Worm (Caenorhabditis elegans) whole organism, L3 larva: Measurements from ENCODE around the gene R10E11.9.

ENCODE experiments used
- R02D3.7 ChIP-seq: fragments of 150-350 bp; optimal IDR thresholded peaks from 2 replicates; lab custom pipeline; 2014; ENCODE audit warnings: missing biosample characterization, missing genetic modification characterization
- ceh-82 ChIP-seq: fragments of 150-350 bp; optimal IDR thresholded peaks from 2 replicates; lab custom pipeline; 2014; ENCODE audit warnings: missing biosample characterization, missing genetic modification characterization
- elt-2 ChIP-seq: sonication (generic microtip); optimal IDR thresholded peaks from 2 replicates; lab custom pipeline; 2016; ENCODE audit warnings: missing genetic modification reagents, mild to moderate bottlenecking, missing genetic modification characterization, missing compliant biosample characterization
- eor-1 ChIP-seq, 2 experiments: fragments of 150-350 bp; optimal IDR thresholded peaks; 2 replicates each; lab custom pipeline; 2014 to 2018; ENCODE audit warnings: missing biosample characterization in 2 of 2, missing genetic modification characterization in 2 of 2
- jun-1 ChIP-seq: fragments of 150-350 bp; optimal IDR thresholded peaks from 2 replicates; lab custom pipeline; 2014; ENCODE audit warnings: missing biosample characterization, missing genetic modification reagents, missing genetic modification characterization
- nhr-25 ChIP-seq: sonication (generic microtip); optimal IDR thresholded peaks from 2 replicates; lab custom pipeline; 2017; ENCODE audit warnings: missing biosample characterization, missing genetic modification characterization
- nhr-77 ChIP-seq: fragments of 150-350 bp; optimal IDR thresholded peaks from 2 replicates; lab custom pipeline; 2014; ENCODE audit warnings: missing biosample characterization, missing genetic modification characterization
- tbx-2 ChIP-seq: sonication (generic microtip); optimal IDR thresholded peaks from 2 replicates; lab custom pipeline; 2016; ENCODE audit warnings: mild to moderate bottlenecking, missing genetic modification characterization, missing compliant biosample characterization

ce11 chrIII:9832569-9832968 is 39.1 kb upstream of the R10E11.9 start:
- TF ChIP-seq eor-1 (tag; optimal IDR thresholded peaks at IDR 0.05; lab: Kevin White, UChicago): no peak
- TF ChIP-seq nhr-77 (tag; lab: Kevin White, UChicago): no peak
- TF ChIP-seq jun-1 (tag; lab: Kevin White, UChicago): no peak
- TF ChIP-seq tbx-2: no peak
- TF ChIP-seq ceh-82 (tag; lab: Kevin White, UChicago): no peak
- no peak for TF ChIP-seq R02D3.7 (tag; lab: Kevin White, UChicago)
- TF ChIP-seq nhr-25 (tag; lab: Kevin White, UChicago): no peak
- TF ChIP-seq elt-2 (tag; lab: Kevin White, UChicago): no peak
